Fruit fly (Drosophila melanogaster) whole organism, prepupa: ENCODE measurements around the gene CG33098.

Source experiments
- CG10631 ChIP-seq: fragments of 200-800 bp; sonication (Bioruptor generic); optimal IDR thresholded peaks from 2 replicates; lab custom pipeline; 2016; ENCODE audit warnings: missing biosample characterization, missing genetic modification characterization
- CG11762 ChIP-seq: fragments of 200-800 bp; sonication (Bioruptor generic); optimal IDR thresholded peaks from 3 replicates; lab custom pipeline; 2016; ENCODE audit warnings: missing biosample characterization, missing genetic modification characterization; ENCODE audit not compliant: insufficient read depth
- CG15336 ChIP-seq: fragments of 200-800 bp; sonication (Bioruptor generic); IDR thresholded peaks from 2 replicates; pipeline ENCODE4 v1.3.6; 2022; ENCODE audit warnings: missing biosample characterization, missing genetic modification characterization
- CG1621 ChIP-seq: fragments of 200-800 bp; sonication (Bioruptor generic); optimal IDR thresholded peaks from 3 replicates; lab custom pipeline; 2018; ENCODE audit warnings: missing biosample characterization, mild to moderate bottlenecking, missing genetic modification characterization
- CG16779 ChIP-seq: fragments of 200-800 bp; sonication (Bioruptor generic); optimal IDR thresholded peaks from 3 replicates; lab custom pipeline; 2017; ENCODE audit warnings: missing biosample characterization, mild to moderate bottlenecking, missing genetic modification characterization
- CG31627 ChIP-seq: fragments of 200-800 bp; sonication (Bioruptor generic); optimal IDR thresholded peaks from 3 replicates; lab custom pipeline; 2016; ENCODE audit warnings: missing biosample characterization, missing genetic modification characterization
- CG34406 ChIP-seq: fragments of 200-800 bp; sonication (Bioruptor generic); optimal IDR thresholded peaks from 3 replicates; lab custom pipeline; 2016; ENCODE audit warnings: missing biosample characterization, missing genetic modification characterization
- CG3919 ChIP-seq: fragments of 200-800 bp; sonication (Bioruptor generic); optimal IDR thresholded peaks from 3 replicates; lab custom pipeline; 2016; ENCODE audit warnings: missing biosample characterization, missing genetic modification characterization
- CG6163 ChIP-seq: fragments of 200-800 bp; sonication (Bioruptor generic); IDR thresholded peaks from 3 replicates; pipeline ENCODE4 v1.3.6; 2022; ENCODE audit warnings: missing biosample characterization, missing genetic modification characterization
- CG6276 ChIP-seq: fragments of 200-800 bp; sonication (Bioruptor generic); optimal IDR thresholded peaks from 2 replicates; lab custom pipeline; 2017; ENCODE audit warnings: missing biosample characterization, mild to moderate bottlenecking, missing genetic modification characterization
- CG6854 ChIP-seq: fragments of 200-800 bp; sonication (Bioruptor generic); optimal IDR thresholded peaks from 2 replicates; lab custom pipeline; 2017; ENCODE audit warnings: missing biosample characterization, mild to moderate bottlenecking, missing genetic modification characterization
- CG7368 ChIP-seq: fragments of 200-800 bp; sonication (Bioruptor generic); optimal IDR thresholded peaks from 3 replicates; lab custom pipeline; 2016; ENCODE audit warnings: missing biosample characterization, missing genetic modification characterization
- CG8119 ChIP-seq: fragments of 200-800 bp; sonication (Bioruptor generic); IDR thresholded peaks from 3 replicates; pipeline ENCODE4 v1.3.6; 2022; ENCODE audit warnings: missing biosample characterization, missing genetic modification characterization
- CG8632 ChIP-seq: fragments of 200-800 bp; sonication (Bioruptor generic); optimal IDR thresholded peaks from 3 replicates; lab custom pipeline; 2016; ENCODE audit warnings: missing biosample characterization, missing genetic modification characterization
- CG9139 ChIP-seq: fragments of 200-800 bp; sonication (Bioruptor generic); optimal IDR thresholded peaks from 3 replicates; lab custom pipeline; 2017; ENCODE audit warnings: missing biosample characterization, mild to moderate bottlenecking, missing genetic modification characterization
- Eip78C ChIP-seq: fragments of 200-800 bp; sonication (Bioruptor generic); peaks from one replicate; lab custom pipeline; 2016; ENCODE audit warnings: missing biosample characterization, missing genetic modification characterization
- Ets96B ChIP-seq: fragments of 200-800 bp; optimal IDR thresholded peaks from 2 replicates; lab custom pipeline; 2019; ENCODE audit warnings: missing biosample characterization, mild to moderate bottlenecking, missing genetic modification characterization, moderate library complexity
- Hr38 ChIP-seq: sonication (Bioruptor generic); optimal IDR thresholded peaks from 2 replicates; lab custom pipeline; 2016; ENCODE audit warnings: missing biosample characterization, missing genetic modification characterization
- Hr4 ChIP-seq: fragments of 200-800 bp; sonication (Bioruptor generic); optimal IDR thresholded peaks from 3 replicates; lab custom pipeline; 2016; ENCODE audit warnings: missing biosample characterization, missing genetic modification characterization
- OdsH ChIP-seq: fragments of 200-800 bp; sonication (Bioruptor generic); optimal IDR thresholded peaks from 3 replicates; lab custom pipeline; 2016; ENCODE audit warnings: missing biosample characterization, missing genetic modification characterization
- Sox102F ChIP-seq: fragments of 200-800 bp; sonication (Bioruptor generic); optimal IDR thresholded peaks from 2 replicates; lab custom pipeline; 2016; ENCODE audit warnings: missing biosample characterization, mild to moderate bottlenecking, missing genetic modification characterization
- Sox14 ChIP-seq: fragments of 200-800 bp; sonication (Bioruptor generic); optimal IDR thresholded peaks from 3 replicates; lab custom pipeline; 2016; ENCODE audit warnings: missing biosample characterization, missing genetic modification characterization
- achi ChIP-seq: fragments of 200-800 bp; sonication (Bioruptor generic); optimal IDR thresholded peaks from 3 replicates; lab custom pipeline; 2016; ENCODE audit warnings: missing biosample characterization, missing genetic modification characterization
- cyc ChIP-seq: fragments of 200-800 bp; sonication (Bioruptor generic); optimal IDR thresholded peaks from 3 replicates; lab custom pipeline; 2016; ENCODE audit warnings: missing biosample characterization, missing genetic modification characterization
- dsx ChIP-seq: fragments of 200-800 bp; optimal IDR thresholded peaks from 3 replicates; lab custom pipeline; 2019; ENCODE audit warnings: missing biosample characterization, mild to moderate bottlenecking, missing genetic modification characterization, moderate library complexity; ENCODE audit not compliant: poor library complexity, severe bottlenecking
- eg ChIP-seq: fragments of 200-800 bp; sonication (Bioruptor generic); IDR thresholded peaks from 3 replicates; pipeline ENCODE4 v1.3.6; 2022; ENCODE audit warnings: missing biosample characterization, missing genetic modification characterization
- esn ChIP-seq: fragments of 200-800 bp; sonication (Bioruptor generic); optimal IDR thresholded peaks from 2 replicates; lab custom pipeline; 2016; ENCODE audit warnings: missing biosample characterization, mild to moderate bottlenecking, missing genetic modification characterization, moderate library complexity
- fkh ChIP-seq: fragments of 200-800 bp; sonication (Bioruptor generic); optimal IDR thresholded peaks from 3 replicates; lab custom pipeline; 2017; ENCODE audit warnings: missing biosample characterization, mild to moderate bottlenecking, missing genetic modification characterization, moderate library complexity
- lz ChIP-seq: fragments of 200-800 bp; sonication (Bioruptor generic); optimal IDR thresholded peaks from 3 replicates; lab custom pipeline; 2016; ENCODE audit warnings: missing biosample characterization, missing genetic modification characterization
- net ChIP-seq: fragments of 200-800 bp; sonication (Bioruptor generic); optimal IDR thresholded peaks from 3 replicates; lab custom pipeline; 2016; ENCODE audit warnings: missing biosample characterization, missing genetic modification characterization
- pdm3 ChIP-seq: fragments of 200-800 bp; sonication (Bioruptor generic); optimal IDR thresholded peaks from 3 replicates; lab custom pipeline; 2016; ENCODE audit warnings: missing biosample characterization, missing genetic modification characterization
- salr ChIP-seq, 2 experiments: fragments of 200-800 bp; sonication (Bioruptor generic); optimal IDR thresholded peaks; 3 replicates each; lab custom pipeline; 2016 to 2018; ENCODE audit warnings: missing biosample characterization in 2 of 2, missing genetic modification characterization in 2 of 2, mild to moderate bottlenecking in 1 of 2
- ss ChIP-seq, 2 experiments: fragments of 200-800 bp; sonication (Bioruptor generic); optimal IDR thresholded peaks; 2 replicates in 1 of 2; 3 replicates in 1 of 2; lab custom pipeline; 2017 to 2018; ENCODE audit warnings: mild to moderate bottlenecking in 2 of 2, missing biosample characterization in 2 of 2, missing genetic modification characterization in 2 of 2, moderate library complexity in 1 of 2

The CG33098 gene

DNA sequence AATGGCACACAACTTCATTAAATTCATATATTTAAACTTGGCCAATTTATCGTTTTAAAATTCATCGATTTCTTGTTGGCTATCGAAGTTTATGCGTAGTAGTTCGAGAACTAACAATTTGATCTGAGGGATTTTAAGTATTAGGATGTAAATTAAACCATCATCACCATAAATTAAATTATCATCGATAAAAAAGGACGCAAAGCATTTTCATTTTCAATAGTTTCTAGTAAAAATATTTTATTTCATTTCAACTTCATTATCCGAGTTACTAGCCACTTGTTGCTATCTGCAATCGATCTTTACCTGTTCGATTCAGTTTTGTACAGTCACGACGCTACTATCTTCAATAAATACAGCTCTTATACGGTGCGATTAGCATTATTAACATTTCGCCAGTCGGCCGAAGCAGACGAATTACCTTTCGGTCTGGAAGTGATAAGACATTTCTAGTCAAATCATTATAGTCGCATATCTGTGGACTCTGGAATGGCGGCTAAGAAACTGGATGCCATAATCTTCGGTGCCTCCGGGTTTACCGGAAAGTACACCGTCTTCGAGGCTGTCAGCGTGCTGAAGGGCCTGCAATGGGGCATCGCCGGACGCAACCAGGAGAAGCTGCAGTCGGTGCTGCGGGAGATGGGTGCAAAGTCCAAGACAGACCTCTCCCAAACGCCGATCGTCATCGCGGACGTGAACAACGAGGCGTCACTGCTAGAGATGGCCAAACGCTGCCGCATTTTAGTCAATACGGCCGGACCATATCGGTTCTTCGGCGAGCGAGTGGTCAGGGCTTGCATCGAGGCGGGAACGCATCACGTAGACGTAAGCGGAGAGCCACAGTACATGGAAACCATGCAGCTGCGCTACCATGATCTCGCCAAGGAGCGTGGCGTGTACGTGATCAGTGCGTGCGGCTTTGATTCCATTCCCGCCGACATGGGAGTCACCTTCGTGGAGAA is 19.5 kb downstream of the CG33098 start, which contains the start of gene CG5167 (continued):
- TF ChIP-seq CG6276 (GFP tag; lab: Kevin White, UChicago) (peak; percentile 92), eg (GFP tag; lab: Robert Waterston, UW) (peak; percentile 70), lz (GFP tag; lab: Kevin White, UChicago) (peak; percentile 58), achi (GFP tag; lab: Kevin White, UChicago) (peak; percentile 32), ss (GFP tag; optimal IDR thresholded peaks at IDR 0.05; lab: Kevin White, UChicago) (peak; percentile 84 to 89), dsx (GFP tag; lab: Kevin White, UChicago) (peak; percentile 2), esn (GFP tag; lab: Kevin White, UChicago) (peak; percentile 63), pdm3 (GFP tag; lab: Kevin White, UChicago) (no peak), CG11762 (GFP tag; lab: Kevin White, UChicago) (peak; percentile 50), CG8119 (GFP tag; lab: Robert Waterston, UW) (peak; percentile 59)

DNA sequence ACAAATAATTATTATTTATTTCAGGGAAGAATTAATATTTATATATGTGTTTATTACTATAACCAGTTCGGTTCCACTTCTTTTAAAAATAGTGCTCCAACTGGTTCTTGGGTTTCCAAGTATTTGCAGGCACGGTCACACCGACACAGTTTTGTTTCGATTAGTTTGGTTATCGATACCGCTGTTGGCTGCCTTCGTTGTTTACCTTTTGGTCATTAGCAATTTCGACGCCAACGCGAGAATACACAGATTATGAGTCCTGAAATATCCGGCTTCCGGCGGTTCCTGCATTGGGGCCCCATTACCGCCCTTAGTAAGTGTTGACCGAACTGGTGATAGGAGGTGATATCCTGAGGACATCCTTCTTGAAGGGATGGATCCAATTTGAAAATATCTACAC is 21.2 kb downstream of the CG33098 start, which contains the start of gene CG5196:
TSS of gene CG5196 (plus strand) at position 157 of the 400 bp plus-strand sequence.
- TF ChIP-seq ss (GFP tag; optimal IDR thresholded peaks at IDR 0.05; lab: Kevin White, UChicago): peak in 1 of 2 experiments; percentile 38
- TF ChIP-seq CG6854 (GFP tag; lab: Kevin White, UChicago): peak; percentile 25
- no peak for TF ChIP-seq Hr38 (GFP tag; lab: Kevin White, UChicago)
- TF ChIP-seq esn (GFP tag; lab: Kevin White, UChicago): peak; percentile 25
- peak; percentile 4 for TF ChIP-seq Sox14 (GFP tag; lab: Kevin White, UChicago)
- peak; percentile 67 for TF ChIP-seq Eip78C (GFP tag; lab: Kevin White, UChicago)
- TF ChIP-seq Sox102F (GFP tag; lab: Kevin White, UChicago): no peak
- TF ChIP-seq fkh (GFP tag; lab: Kevin White, UChicago): peak; percentile 93
- peak; percentile 10 for TF ChIP-seq Ets96B (tag; lab: Kevin White, UChicago)
- TF ChIP-seq CG15336: 0 out of 2 replicates have a peak, but pooled peaks have one; percentile 25
- no peak for TF ChIP-seq CG6276 (GFP tag; lab: Kevin White, UChicago)
- TF ChIP-seq CG6163 (GFP tag; lab: Robert Waterston, UW): peak; percentile 20; the same call in 1 of the 3 replicates

DNA sequence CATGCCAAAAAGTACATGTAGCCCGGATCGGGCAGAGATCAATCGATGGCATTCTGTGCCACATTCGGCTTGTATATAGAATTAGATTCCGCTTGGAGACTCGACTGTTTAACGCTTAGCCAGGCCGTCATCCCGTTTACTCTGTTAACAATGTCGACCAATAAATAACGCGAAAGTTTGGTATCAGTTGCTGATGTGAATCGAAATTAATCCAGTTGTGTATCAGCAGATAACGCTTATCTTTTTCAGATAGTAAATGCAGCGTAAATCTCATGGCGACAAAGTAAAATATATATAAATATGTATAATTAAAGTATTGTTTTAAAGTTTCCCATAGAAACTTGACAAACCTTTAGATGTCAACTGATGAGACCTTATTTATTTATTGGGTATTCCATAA is 24.5 kb downstream of the CG33098 start:
- TF ChIP-seq CG3919 (GFP tag; lab: Kevin White, UChicago): no peak
- TF ChIP-seq OdsH: no peak
- TF ChIP-seq CG16779 (tag; lab: Kevin White, UChicago): no peak
- TF ChIP-seq CG6854 (GFP tag; lab: Kevin White, UChicago): no peak
- no peak for TF ChIP-seq Hr4 (GFP tag; lab: Kevin White, UChicago)
- no peak for TF ChIP-seq esn (GFP tag; lab: Kevin White, UChicago)
- no peak for TF ChIP-seq CG31627 (GFP tag; lab: Kevin White, UChicago)
- no peak for TF ChIP-seq CG1621 (tag; lab: Kevin White, UChicago)
- TF ChIP-seq CG9139: no peak
- no peak for TF ChIP-seq salr (GFP tag; optimal IDR thresholded peaks at IDR 0.05; lab: Kevin White, UChicago)
- TF ChIP-seq achi (GFP tag; lab: Kevin White, UChicago): no peak
- no peak for TF ChIP-seq net (GFP tag; lab: Kevin White, UChicago)
- TF ChIP-seq cyc: no peak
- TF ChIP-seq CG34406 (GFP tag; lab: Kevin White, UChicago): no peak
- TF ChIP-seq CG8632: no peak
- no peak for TF ChIP-seq CG6276 (GFP tag; lab: Kevin White, UChicago)
- no peak for TF ChIP-seq CG10631 (GFP tag; lab: Kevin White, UChicago)
- TF ChIP-seq CG7368 (GFP tag; lab: Kevin White, UChicago): no peak
- TF ChIP-seq eg (GFP tag; lab: Robert Waterston, UW): no peak
- TF ChIP-seq, all 60 proteins: peak for 0
